Fruit fly (Drosophila melanogaster): Measurements from ENCODE around the gene CG15020.

The CG15020 gene

dm6 chr3L:4405922-4406321 is 15.5 kb upstream of the CG15020 start, which contains the start of gene CG15019:
CG15019 (minus strand) TSS chr3L:4406059.
- no peak for TF ChIP-seq CG17385 (GFP tag; optimal IDR thresholded peaks at IDR 0.05)
- TF ChIP-seq ranshi (GFP tag; IDR thresholded peaks at IDR 0.05) = no peak
- peak; percentile 64 for TF ChIP-seq YL-1 (GFP tag; optimal IDR thresholded peaks at IDR 0.05)
- peak; percentile 70 for TF ChIP-seq HLH4C (GFP tag; IDR thresholded peaks at IDR 0.05; ENCODE audit: partially characterized antibody)
- peak; percentile 50; the same call in 1 of the 3 replicates for TF ChIP-seq Doc3 (GFP tag; IDR thresholded peaks at IDR 0.05; ENCODE audit: partially characterized antibody)
- TF ChIP-seq Pdp1 (GFP tag; optimal IDR thresholded peaks at IDR 0.05) = peak in 1 of 2 experiments; percentile 6
- TF ChIP-seq dm (GFP tag; optimal IDR thresholded peaks at IDR 0.05) = peak; percentile 97
- TF ChIP-seq NC2β (GFP tag; optimal IDR thresholded peaks at IDR 0.05) = no peak
- TF ChIP-seq Dp (GFP tag; optimal IDR thresholded peaks at IDR 0.05) = peak; percentile 90
- peak; percentile 62 for TF ChIP-seq vnd (GFP tag; IDR thresholded peaks at IDR 0.05; ENCODE audit: partially characterized antibody)
- TF ChIP-seq Rfx (GFP tag; IDR thresholded peaks at IDR 0.05) = 0 out of 2 replicates have a peak, but pooled peaks have one; percentile 14
- no peak for TF ChIP-seq CG10274 (GFP tag; optimal IDR thresholded peaks at IDR 0.05)
- TF ChIP-seq BEAF-32 (GFP tag; optimal IDR thresholded peaks at IDR 0.05) = peak; percentile 76
- peak; percentile 74 for TF ChIP-seq MESR4 (GFP tag; optimal IDR thresholded peaks at IDR 0.05)
- peak; percentile 31; the same call in 1 of the 2 replicates for TF ChIP-seq ato (GFP tag; IDR thresholded peaks at IDR 0.05; ENCODE audit: partially characterized antibody)
- TF ChIP-seq MBD-R2 (GFP tag; IDR thresholded peaks at IDR 0.05) = 0 out of 2 replicates have a peak, but pooled peaks have one; percentile 33
- peak; percentile 74 for TF ChIP-seq Dll (GFP tag; IDR thresholded peaks at IDR 0.05; ENCODE audit: partially characterized antibody)
- 0 out of 2 replicates have a peak, but pooled peaks have one; percentile 43 for TF ChIP-seq inv (GFP tag; IDR thresholded peaks at IDR 0.05; ENCODE audit: partially characterized antibody)
- no peak for TF ChIP-seq CG8089 (GFP tag; optimal IDR thresholded peaks at IDR 0.05)
- no peak for TF ChIP-seq Blimp-1 (GFP tag; optimal IDR thresholded peaks at IDR 0.05)
- TF ChIP-seq Hr51 (GFP tag; optimal IDR thresholded peaks at IDR 0.05) = peak in 1 of 2 experiments; percentile 3
- no peak for TF ChIP-seq CG17829 (tag; optimal IDR thresholded peaks at IDR 0.05)
- 0 out of 2 replicates have a peak, but pooled peaks have one; percentile 51 for TF ChIP-seq nerfin-2 (GFP tag; IDR thresholded peaks at IDR 0.05; ENCODE audit: partially characterized antibody)
- no peak for TF ChIP-seq Vsx1 (GFP tag; optimal IDR thresholded peaks at IDR 0.05)
- TF ChIP-seq Sry-δ (GFP tag; optimal IDR thresholded peaks at IDR 0.05) = peak; percentile 78
- peak; percentile 11; the same call in 1 of the 2 replicates for TF ChIP-seq tna (GFP tag; IDR thresholded peaks at IDR 0.05; ENCODE audit: partially characterized antibody)
- 0 out of 2 replicates have a peak, but pooled peaks have one; percentile 25 for TF ChIP-seq CG32532 (GFP tag; IDR thresholded peaks at IDR 0.05)
- peak; percentile 20 for TF ChIP-seq CG13624 (GFP tag; optimal IDR thresholded peaks at IDR 0.05)
- peak; percentile 82 for TF ChIP-seq bbx (GFP tag; IDR thresholded peaks at IDR 0.05; ENCODE audit: partially characterized antibody)
- TF ChIP-seq CG16813 (GFP tag; IDR thresholded peaks at IDR 0.05; ENCODE audit: partially characterized antibody) = peak; percentile 61
- TF ChIP-seq eve (GFP tag; optimal IDR thresholded peaks at IDR 0.05) = peak in 1 of 2 experiments; percentile 43
- TF ChIP-seq Med (GFP tag) = peak; percentile 27
- TF ChIP-seq Abd-B (GFP tag; optimal IDR thresholded peaks at IDR 0.05) = no peak
- peak; percentile 37 for TF ChIP-seq pzg (GFP tag; optimal IDR thresholded peaks at IDR 0.05)
- peak in 1 of 2 experiments; percentile 60 for TF ChIP-seq Hr78 (GFP tag; optimal IDR thresholded peaks at IDR 0.05)
- TF ChIP-seq phol (tag; optimal IDR thresholded peaks at IDR 0.05) = peak; percentile 4
- no peak for TF ChIP-seq CG10209 (GFP tag; optimal IDR thresholded peaks at IDR 0.05)
- no peak for TF ChIP-seq CG2199 (GFP tag; IDR thresholded peaks at IDR 0.05)
- TF ChIP-seq oc (tag; optimal IDR thresholded peaks at IDR 0.05) = no peak
- peak; percentile 2 for TF ChIP-seq CG12391 (tag; optimal IDR thresholded peaks at IDR 0.05)
- peak; percentile 71 for TF ChIP-seq Bgb (GFP tag; IDR thresholded peaks at IDR 0.05; ENCODE audit: partially characterized antibody)
- TF ChIP-seq CG34224 (GFP tag; IDR thresholded peaks at IDR 0.05; ENCODE audit: partially characterized antibody) = peak; percentile 72
- TF ChIP-seq stwl (tag; optimal IDR thresholded peaks at IDR 0.05) = peak; percentile 8
- peak; percentile 46 for TF ChIP-seq CG2116 (GFP tag; optimal IDR thresholded peaks at IDR 0.05)
- TF ChIP-seq da (GFP tag; optimal IDR thresholded peaks at IDR 0.05) = no peak
- TF ChIP-seq hbn (GFP tag; IDR thresholded peaks at IDR 0.05; ENCODE audit: partially characterized antibody) = peak; percentile 75

All from whole organism, embryonic.